Worm (Caenorhabditis elegans): ENCODE data around the gene T25B6.4.

Gene T25B6.4

DNA sequence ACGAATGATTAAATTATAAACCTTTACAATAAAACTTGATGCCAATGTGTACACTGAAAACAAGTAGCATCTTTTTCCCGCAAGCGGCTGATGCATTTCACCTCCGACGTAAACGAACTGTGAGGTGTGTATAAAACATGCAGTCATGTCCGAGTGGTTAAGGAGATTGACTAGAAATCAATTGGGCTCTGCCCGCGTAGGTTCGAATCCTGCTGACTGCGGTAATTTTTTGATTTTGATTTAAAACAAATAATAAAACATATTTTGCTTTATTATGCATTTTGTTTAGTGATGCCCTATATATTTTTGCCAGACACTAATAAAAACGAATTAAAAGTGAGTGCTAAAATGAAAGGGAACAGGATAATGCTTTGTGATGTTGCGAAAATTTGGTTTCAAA lies 44.1 kb upstream of the T25B6.4 start (continued):
- TF ChIP-seq B0035.1 (tag; optimal IDR thresholded peaks at IDR 0.05) (peak; percentile 23), madf-10 (tag; optimal IDR thresholded peaks at IDR 0.05) (peak; percentile 64), hlh-12 (tag; optimal IDR thresholded peaks at IDR 0.05) (peak; percentile 76), mel-28 (tag; optimal IDR thresholded peaks at IDR 0.05; ENCODE audit: borderline replicate concordance) (peak; percentile 18), ztf-18 (tag; optimal IDR thresholded peaks at IDR 0.05) (peak; percentile 54), ztf-6 (GFP tag; IDR thresholded peaks at IDR 0.05) (no peak), nfyb-1 (GFP tag; IDR thresholded peaks at IDR 0.05) (peak; percentile 81), nhr-120 (GFP tag; IDR thresholded peaks at IDR 0.05) (no peak), mes-4 (tag; optimal IDR thresholded peaks at IDR 0.05) (peak; percentile 45), ceh-27 (GFP tag; optimal IDR thresholded peaks at IDR 0.05) (no peak), attf-5 (GFP tag; optimal IDR thresholded peaks at IDR 0.05) (peak; percentile 14), F37B4.10 (GFP tag; IDR thresholded peaks at IDR 0.05) (no peak), bed-2 (GFP tag; IDR thresholded peaks at IDR 0.05) (no peak), zfh-2 (GFP tag; conservative IDR thresholded peaks at IDR 0.05) (no peak), dpff-1 (tag; optimal IDR thresholded peaks at IDR 0.05) (no peak), pbrm-1 (GFP tag; IDR thresholded peaks at IDR 0.05) (peak; percentile 86), madf-8 (GFP tag; conservative IDR thresholded peaks at IDR 0.05) (no peak), tbx-9 (tag; optimal IDR thresholded peaks at IDR 0.05; ENCODE audit: borderline replicate concordance) (no peak), T26A5.8 (tag; optimal IDR thresholded peaks at IDR 0.05) (peak; percentile 84), F57A8.1 (GFP tag; optimal IDR thresholded peaks at IDR 0.05) (peak; percentile 17), lin-40 (tag; optimal IDR thresholded peaks at IDR 0.05) (peak; percentile 50), tbp1 (GFP tag; optimal IDR thresholded peaks at IDR 0.05) (peak; percentile 97), snpc-1.1 (tag; optimal IDR thresholded peaks at IDR 0.05; ENCODE audit: insufficient read depth) (peak; percentile 11), snpc-3.4 (tag; optimal IDR thresholded peaks at IDR 0.05) (peak; percentile 55), ceh-100 (GFP tag; IDR thresholded peaks at IDR 0.05) (peak; percentile 50; the same call in 1 of the 2 replicates), dox-1 (GFP tag; IDR thresholded peaks at IDR 0.05) (no peak), nhr-90 (tag; optimal IDR thresholded peaks at IDR 0.05) (peak; percentile 82), akir-1 (GFP tag; optimal IDR thresholded peaks at IDR 0.05) (no peak), bed-1 (GFP tag; IDR thresholded peaks at IDR 0.05) (no peak)

DNA sequence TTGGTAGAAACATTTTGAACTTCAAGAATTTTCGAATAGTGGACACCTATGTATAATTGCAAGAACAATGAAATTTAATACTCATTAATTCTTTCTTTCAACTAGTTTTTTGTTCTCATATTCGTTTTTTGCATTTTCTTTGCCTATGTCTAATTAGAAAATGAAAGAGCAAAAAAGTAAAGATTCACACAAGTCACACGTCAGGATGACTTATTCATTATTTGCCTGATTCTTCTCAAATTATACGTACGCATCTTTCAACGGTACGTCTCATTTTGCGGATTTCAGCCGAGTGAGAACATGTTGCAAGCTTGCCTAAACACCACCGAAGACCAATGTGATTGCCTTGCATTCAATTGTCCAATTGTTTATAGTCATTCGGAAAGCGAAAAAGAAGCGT lies 34.8 kb upstream of the T25B6.4 start, which contains the start of gene nmur-1:
nmur-1 (plus strand) TSS at position 301 of the 400 bp plus-strand sequence.
- TF ChIP-seq ceh-40 (GFP tag; IDR thresholded peaks at IDR 0.05) (no peak), attf-5 (GFP tag; optimal IDR thresholded peaks at IDR 0.05) (no peak), hmg-20 (GFP tag; IDR thresholded peaks at IDR 0.05) (no peak), ztf-3 (GFP tag; optimal IDR thresholded peaks at IDR 0.05) (no peak), tlf-1 (GFP tag; optimal IDR thresholded peaks at IDR 0.05) (no peak), tbp1 (GFP tag; optimal IDR thresholded peaks at IDR 0.05) (no peak), ekl-4 (GFP tag; IDR thresholded peaks at IDR 0.05) (no peak), F55B11.4 (tag; optimal IDR thresholded peaks at IDR 0.05; ENCODE audit: borderline replicate concordance, insufficient read depth) (no peak), chd-7 (tag; optimal IDR thresholded peaks at IDR 0.05) (no peak), die-1 (tag; optimal IDR thresholded peaks at IDR 0.05) (no peak), mes-4 (tag; optimal IDR thresholded peaks at IDR 0.05) (no peak), efl-1 (GFP tag; optimal IDR thresholded peaks at IDR 0.05) (no peak)

DNA sequence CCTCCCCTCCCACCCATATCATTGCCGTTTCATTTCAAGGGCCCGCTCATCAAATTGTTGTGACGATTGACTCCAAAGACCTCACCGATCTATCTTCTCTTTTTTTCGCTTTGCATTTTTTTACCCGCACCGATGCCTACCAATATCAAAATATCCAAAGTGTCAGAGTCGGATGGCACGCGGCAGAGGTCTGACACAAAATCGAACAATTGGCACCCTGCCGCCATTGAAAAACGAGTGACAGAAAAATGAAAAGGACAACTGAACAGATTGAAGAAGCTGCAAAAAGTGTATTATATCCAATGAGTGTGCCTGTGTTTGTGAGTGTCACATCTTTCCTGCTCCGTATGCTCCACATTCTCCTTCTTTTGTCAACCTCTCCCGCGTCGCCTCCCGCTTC lies 29.1 kb upstream of the T25B6.4 start:
- TF ChIP-seq repo-1 (tag; optimal IDR thresholded peaks at IDR 0.05), result no peak
- TF ChIP-seq mxl-1 (tag; optimal IDR thresholded peaks at IDR 0.05), result no peak
- no peak for TF ChIP-seq ztf-6 (GFP tag; IDR thresholded peaks at IDR 0.05)
- no peak for TF ChIP-seq unc-130 (GFP tag; optimal IDR thresholded peaks at IDR 0.05)
- no peak for TF ChIP-seq ZK185.1 (tag; optimal IDR thresholded peaks at IDR 0.05; ENCODE audit: poor library complexity, severe bottlenecking)

Data from whole organism, young adult.